Worm (Caenorhabditis elegans) whole organism, L3 larva: ENCODE data around the gene Y53F4B.5.

ENCODE experiments used
- R02D3.7 ChIP-seq: fragments of 150-350 bp; optimal IDR thresholded peaks from 2 replicates; lab custom pipeline; 2014; ENCODE audit warnings: missing biosample characterization, missing genetic modification characterization
- ama-1 ChIP-seq: fragments of 150-350 bp; optimal IDR thresholded peaks from 2 replicates; lab custom pipeline; 2018
- ceh-82 ChIP-seq: fragments of 150-350 bp; optimal IDR thresholded peaks from 2 replicates; lab custom pipeline; 2014; ENCODE audit warnings: missing biosample characterization, missing genetic modification characterization
- ceh-9 ChIP-seq: sonication (generic microtip); optimal IDR thresholded peaks from 2 replicates; lab custom pipeline; 2018; ENCODE audit warnings: missing biosample characterization, missing genetic modification characterization
- daf-12 ChIP-seq: fragments of 150-350 bp; optimal IDR thresholded peaks from 2 replicates; lab custom pipeline; 2014; ENCODE audit warnings: missing biosample characterization, missing genetic modification reagents, missing genetic modification characterization
- egl-27 ChIP-seq: sonication (generic microtip); optimal IDR thresholded peaks from 4 replicates; lab custom pipeline; 2017; ENCODE audit warnings: missing biosample characterization, missing genetic modification reagents, missing genetic modification characterization
- fkh-10 ChIP-seq: sonication (generic microtip); optimal IDR thresholded peaks from 2 replicates; lab custom pipeline; 2017; ENCODE audit warnings: missing biosample characterization, missing genetic modification reagents, missing genetic modification characterization
- fkh-2 ChIP-seq: fragments of 150-350 bp; optimal IDR thresholded peaks from 2 replicates; lab custom pipeline; 2014; ENCODE audit warnings: missing biosample characterization, missing genetic modification reagents, missing genetic modification characterization
- hmg-11 ChIP-seq: sonication (generic microtip); optimal IDR thresholded peaks from 2 replicates; lab custom pipeline; 2016; ENCODE audit warnings: missing genetic modification characterization, missing compliant biosample characterization
- lin-39 ChIP-seq: fragments of 150-350 bp; optimal IDR thresholded peaks from 2 replicates; lab custom pipeline; 2018; ENCODE audit warnings: missing biosample characterization, missing genetic modification reagents, missing genetic modification characterization
- mdl-1 ChIP-seq: fragments of 150-350 bp; optimal IDR thresholded peaks from 2 replicates; lab custom pipeline; 2014; ENCODE audit warnings: missing biosample characterization, missing genetic modification characterization
- mml-1 ChIP-seq: fragments of 150-350 bp; sonication (generic microtip); optimal IDR thresholded peaks from 3 replicates; lab custom pipeline; 2014; ENCODE audit warnings: missing biosample characterization, missing genetic modification characterization
- nfya-1 ChIP-seq: sonication (generic microtip); optimal IDR thresholded peaks from 2 replicates; lab custom pipeline; 2017; ENCODE audit warnings: missing genetic modification characterization, mild to moderate bottlenecking, missing compliant biosample characterization, antibody characterized with exemption, moderate library complexity; ENCODE audit not compliant: insufficient read depth
- nhr-67 ChIP-seq: fragments of 150-350 bp; optimal IDR thresholded peaks from 2 replicates; lab custom pipeline; 2014; ENCODE audit warnings: missing biosample characterization, missing genetic modification characterization
- nhr-76 ChIP-seq: fragments of 150-350 bp; sonication (generic microtip); optimal IDR thresholded peaks from 5 replicates; lab custom pipeline; 2014; ENCODE audit warnings: missing biosample characterization, missing genetic modification characterization
- pha-4 ChIP-seq: fragments of 150-350 bp; optimal IDR thresholded peaks from 2 replicates; lab custom pipeline; 2014; ENCODE audit warnings: missing biosample characterization, missing genetic modification reagents, missing genetic modification characterization
- skn-1 ChIP-seq: fragments of 150-350 bp; optimal IDR thresholded peaks from 2 replicates; lab custom pipeline; 2014; ENCODE audit warnings: missing biosample characterization, missing genetic modification characterization
- snpc-4 ChIP-seq: fragments of 150-350 bp; optimal IDR thresholded peaks from 2 replicates; lab custom pipeline; 2014; ENCODE audit warnings: missing biosample characterization, missing genetic modification characterization

The Y53F4B.5 gene

ce11 chrII:14940325-14940724, 43.5 kb downstream of the Y53F4B.5 start:
- no peak for TF ChIP-seq ceh-82 (tag; lab: Kevin White, UChicago)
- no peak for TF ChIP-seq ceh-9
- TF ChIP-seq daf-12 (tag; lab: Kevin White, UChicago) = no peak
- TF ChIP-seq fkh-2 = no peak
- TF ChIP-seq nhr-67 = no peak
- TF ChIP-seq egl-27 (tag; lab: Kevin White, UChicago) = no peak

- TF ChIP-seq fkh-10 (peak; percentile 97), skn-1 (tag; lab: Kevin White, UChicago) (no peak), pha-4 (tag; lab: Kevin White, UChicago) (no peak)
These were observed 45.5 kb downstream of the Y53F4B.5 start for ce11 chrII:14938319-14938718.

- TF ChIP-seq nhr-76 (tag; lab: Kevin White, UChicago) = no peak
- TF ChIP-seq hmg-11 (tag; lab: Kevin White, UChicago) = no peak
- no peak for TF ChIP-seq pha-4 (tag; lab: Kevin White, UChicago)
- TF ChIP-seq mdl-1 (tag; lab: Kevin White, UChicago) = no peak
- no peak for TF ChIP-seq nfya-1
- TF ChIP-seq mml-1 (tag; lab: Kevin White, UChicago) = no peak
- TF ChIP-seq lin-39 = no peak
- TF ChIP-seq ama-1 (lab: Kevin White, UChicago) = no peak
- no peak for TF ChIP-seq snpc-4
- no peak for TF ChIP-seq R02D3.7 (tag; lab: Kevin White, UChicago)
- TF ChIP-seq, all 47 proteins: peak for 0
These were observed 48.3 kb downstream of the Y53F4B.5 start for ce11 chrII:14935431-14936071.
